Worm (Caenorhabditis elegans) whole organism, early embryonic: ENCODE data around the gene F59E11.7.

Experiments
- ama-1 ChIP-seq: fragments of 150-350 bp; optimal IDR thresholded peaks from 2 replicates; lab custom pipeline; 2014
- ceh-13 ChIP-seq: fragments of 200-800 bp; sonication (Bioruptor generic); optimal IDR thresholded peaks from 2 replicates; lab custom pipeline; 2018; ENCODE audit warnings: mild to moderate bottlenecking, missing genetic modification characterization, missing compliant biosample characterization
- hmbx-1 ChIP-seq: sonication (generic microtip); optimal IDR thresholded peaks from 2 replicates; lab custom pipeline; 2016; ENCODE audit warnings: mild to moderate bottlenecking, missing genetic modification characterization, missing compliant biosample characterization
- hmg-4 ChIP-seq: fragments of 200-800 bp; sonication (Bioruptor generic); optimal IDR thresholded peaks from 2 replicates; lab custom pipeline; 2018; ENCODE audit warnings: mild to moderate bottlenecking, missing genetic modification characterization, missing compliant biosample characterization
- tbx-11 ChIP-seq: fragments of 200-800 bp; sonication (Bioruptor generic); IDR thresholded peaks from 2 replicates; pipeline ENCODE4 v1.3.6; 2022; ENCODE audit warnings: missing genetic modification characterization, missing compliant biosample characterization
- tbx-37 ChIP-seq: fragments of 200-800 bp; sonication (Bioruptor generic); conservative IDR thresholded peaks from 2 replicates; pipeline ENCODE4 v1.3.6; 2022; ENCODE audit warnings: missing genetic modification reagents, missing genetic modification characterization, missing compliant biosample characterization

ce11 chrV:8983604-8984003 is 6.4 kb upstream of the F59E11.7 start, which contains the start of gene str-86:
- TF ChIP-seq hmg-4 (no peak), ama-1 (lab: Kevin White, UChicago) (no peak), hmbx-1 (tag; lab: Kevin White, UChicago) (no peak), ceh-13 (GFP tag; lab: Kevin White, UChicago) (no peak), tbx-11 (GFP tag; lab: Robert Waterston, UW) (no peak), tbx-37 (GFP tag; lab: Robert Waterston, UW) (no peak)
